Worm (Caenorhabditis elegans): ENCODE results near the gene M57.2.

The M57.2 gene

ce11 chrIV:3551777-3552462, 24.8 kb downstream of the M57.2 start:
- TF ChIP-seq B0019.2 (GFP tag; conservative IDR thresholded peaks at IDR 0.05) (no peak), lir-1 (GFP tag; conservative IDR thresholded peaks at IDR 0.05) (no peak), ztf-18 (tag; optimal IDR thresholded peaks at IDR 0.05) (peak; percentile 51), F22D6.2 (tag; optimal IDR thresholded peaks at IDR 0.05) (no peak), tlf-1 (GFP tag; optimal IDR thresholded peaks at IDR 0.05) (no peak), zim-3 (tag; optimal IDR thresholded peaks at IDR 0.05) (peak; percentile 82), tbx-9 (tag; optimal IDR thresholded peaks at IDR 0.05; ENCODE audit: borderline replicate concordance) (no peak), B0336.3 (GFP tag; IDR thresholded peaks at IDR 0.05) (no peak), athp-1 (tag; optimal IDR thresholded peaks at IDR 0.05) (peak; percentile 73), fkh-3 (tag; optimal IDR thresholded peaks at IDR 0.05) (peak; percentile 6), hlh-12 (tag; optimal IDR thresholded peaks at IDR 0.05) (peak; percentile 0), hmg-1.2 (GFP tag; IDR thresholded peaks at IDR 0.05) (peak; percentile 73), egrh-3 (GFP tag; IDR thresholded peaks at IDR 0.05) (peak; percentile 21; the same call in 1 of the 2 replicates), chd-7 (tag; optimal IDR thresholded peaks at IDR 0.05) (peak; percentile 59), K12H6.12 (tag; optimal IDR thresholded peaks at IDR 0.05) (peak; percentile 18), B0035.1 (tag; optimal IDR thresholded peaks at IDR 0.05) (no peak), rpc-1 (optimal IDR thresholded peaks at IDR 0.05) (peak; percentile 86), rpc-1 (tag; optimal IDR thresholded peaks at IDR 0.05) (peak; percentile 86), let-607 (tag; optimal IDR thresholded peaks at IDR 0.05) (peak in 1 of 2 experiments; percentile 25), him-1 (tag; optimal IDR thresholded peaks at IDR 0.05) (peak; percentile 70), ZK185.1 (tag; optimal IDR thresholded peaks at IDR 0.05; ENCODE audit: poor library complexity, severe bottlenecking) (peak; percentile 91), snpc-1.3 (tag; optimal IDR thresholded peaks at IDR 0.05; ENCODE audit: insufficient read depth) (peak; percentile 7), ama-1 (optimal IDR thresholded peaks at IDR 0.05) (no peak), ama-1 (GFP tag; optimal IDR thresholded peaks at IDR 0.05) (peak; percentile 54 to 78), C17E4.6 (GFP tag; IDR thresholded peaks at IDR 0.05) (no peak), lsy-27 (tag; optimal IDR thresholded peaks at IDR 0.05; ENCODE audit: borderline replicate concordance, insufficient read depth) (no peak), snpc-1.1 (tag; optimal IDR thresholded peaks at IDR 0.05; ENCODE audit: insufficient read depth) (peak; percentile 28), B0261.1 (tag; optimal IDR thresholded peaks at IDR 0.05) (peak; percentile 89), pha-4 (tag; optimal IDR thresholded peaks at IDR 0.05) (no peak), Y56A3A.18 (GFP tag; IDR thresholded peaks at IDR 0.05) (peak; percentile 69; the same call in 1 of the 2 replicates), C06A6.2 (GFP tag; conservative IDR thresholded peaks at IDR 0.05) (no peak), D2030.7 (GFP tag; IDR thresholded peaks at IDR 0.05) (peak; percentile 57; the same call in 1 of the 2 replicates), zfh-2 (GFP tag; conservative IDR thresholded peaks at IDR 0.05) (peak; percentile 69), F55B11.4 (tag; optimal IDR thresholded peaks at IDR 0.05; ENCODE audit: borderline replicate concordance, insufficient read depth) (no peak), nhr-120 (GFP tag; IDR thresholded peaks at IDR 0.05) (no peak), let-526 (GFP tag; IDR thresholded peaks at IDR 0.05) (no peak), ceh-58 (GFP tag; IDR thresholded peaks at IDR 0.05) (no peak), ztf-3 (GFP tag; optimal IDR thresholded peaks at IDR 0.05) (no peak), ztf-28 (GFP tag; IDR thresholded peaks at IDR 0.05) (no peak), ets-4 (GFP tag; optimal IDR thresholded peaks at IDR 0.05) (no peak), K11D2.4 (GFP tag; IDR thresholded peaks at IDR 0.05) (0 out of 2 replicates have a peak, but pooled peaks have one; percentile 46), hmg-20 (GFP tag; IDR thresholded peaks at IDR 0.05) (0 out of 2 replicates have a peak, but pooled peaks have one; percentile 41), mes-4 (tag; optimal IDR thresholded peaks at IDR 0.05) (peak; percentile 31), aptf-2 (GFP tag; conservative IDR thresholded peaks at IDR 0.05) (no peak), Y67H2A.10 (GFP tag; conservative IDR thresholded peaks at IDR 0.05) (0 out of 2 replicates have a peak, but pooled peaks have one; percentile 16), ekl-4 (GFP tag; IDR thresholded peaks at IDR 0.05) (no peak), xnd-1 (tag; optimal IDR thresholded peaks at IDR 0.05) (no peak)
